Fruit fly (Drosophila melanogaster) whole organism: ENCODE results near the gene Krn.

ENCODE experiments used
- CG8478 ChIP-seq: fragments of >200 bp; optimal IDR thresholded peaks from 2 replicates; lab custom pipeline; 2018; ENCODE audit warnings: inconsistent platforms
- Dll ChIP-seq: fragments of >200 bp; optimal IDR thresholded peaks from 2 replicates; lab custom pipeline; 2017
- EcR ChIP-seq, 2 experiments: fragments of >200 bp; optimal IDR thresholded peaks; 2 replicates each; lab custom pipeline; 2017; ENCODE audit warnings: missing biosample characterization in 2 of 2, missing genetic modification characterization in 2 of 2, missing genetic modification reagents in 2 of 2
- pan ChIP-seq: fragments of >200 bp; optimal IDR thresholded peaks from 2 replicates; lab custom pipeline; 2017
- psq ChIP-seq: fragments of >200 bp; optimal IDR thresholded peaks from 2 replicates; lab custom pipeline; 2017
- usp ChIP-seq: fragments of >200 bp; optimal IDR thresholded peaks from 2 replicates; lab custom pipeline; 2017; ENCODE audit warnings: missing biosample characterization, missing genetic modification characterization, mixed read lengths

Krn gene

dm6 chr3L:17644906-17645244, 9.2 kb downstream of the Krn start, which contains the start of gene Pep:
Pep (minus strand) TSS chr3L:17645036.
- no peak for TF ChIP-seq EcR (GFP tag; optimal IDR thresholded peaks at IDR 0.05; lab: Kevin White, UChicago)
- no peak for TF ChIP-seq CG8478
- no peak for TF ChIP-seq Dll (lab: Kevin White, UChicago)
- TF ChIP-seq pan (lab: Kevin White, UChicago) = no peak
- TF ChIP-seq usp = no peak
- no peak for TF ChIP-seq psq (lab: Kevin White, UChicago)

dm6 chr3L:17643985-17644905, 9.8 kb downstream of the Krn start:
- TF ChIP-seq pan (lab: Kevin White, UChicago) (no peak), EcR (GFP tag; optimal IDR thresholded peaks at IDR 0.05; lab: Kevin White, UChicago) (no peak), CG8478 (no peak), psq (lab: Kevin White, UChicago) (no peak), Dll (lab: Kevin White, UChicago) (no peak), usp (no peak)

- TF ChIP-seq usp (no peak), psq (lab: Kevin White, UChicago) (no peak), EcR (GFP tag; optimal IDR thresholded peaks at IDR 0.05; lab: Kevin White, UChicago) (no peak), Dll (lab: Kevin White, UChicago) (no peak), CG8478 (no peak), pan (lab: Kevin White, UChicago) (no peak)
These were observed 12.1 kb downstream of the Krn start for dm6 chr3L:17642017-17642416.

dm6 chr3L:17638649-17639048, 15.4 kb downstream of the Krn start:
- TF ChIP-seq pan (lab: Kevin White, UChicago) = no peak
- TF ChIP-seq CG8478 = no peak
- TF ChIP-seq usp = no peak
- no peak for TF ChIP-seq EcR (GFP tag; optimal IDR thresholded peaks at IDR 0.05; lab: Kevin White, UChicago)
- no peak for TF ChIP-seq Dll (lab: Kevin White, UChicago)
- no peak for TF ChIP-seq psq (lab: Kevin White, UChicago)

- TF ChIP-seq EcR (GFP tag; optimal IDR thresholded peaks at IDR 0.05; lab: Kevin White, UChicago) (no peak), pan (lab: Kevin White, UChicago) (no peak), psq (lab: Kevin White, UChicago) (no peak), CG8478 (no peak), usp (no peak), Dll (lab: Kevin White, UChicago) (no peak)
These were observed 16.3 kb downstream of the Krn start for dm6 chr3L:17637809-17638208.

dm6 chr3L:17633142-17633541, 20.9 kb downstream of the Krn start, which contains the start of gene CG7497:
CG7497 (plus strand) TSS chr3L:17633449.
- no peak for TF ChIP-seq CG8478

- TF ChIP-seq pan (lab: Kevin White, UChicago) = no peak
- TF ChIP-seq usp = no peak
These were observed 22.8 kb downstream of the Krn start for dm6 chr3L:17631247-17631646.

dm6 chr3L:17625574-17626128, 28.4 kb downstream of the Krn start:
- no peak for TF ChIP-seq Dll (lab: Kevin White, UChicago)
- TF ChIP-seq CG8478 = no peak
- no peak for TF ChIP-seq psq (lab: Kevin White, UChicago)
- TF ChIP-seq EcR (GFP tag; optimal IDR thresholded peaks at IDR 0.05; lab: Kevin White, UChicago) = no peak
- TF ChIP-seq pan (lab: Kevin White, UChicago) = no peak
- TF ChIP-seq usp = no peak

- TF ChIP-seq pan (lab: Kevin White, UChicago) (no peak), psq (lab: Kevin White, UChicago) (no peak)
These were observed 29.1 kb downstream of the Krn start for dm6 chr3L:17625014-17625413.

dm6 chr3L:17624208-17624826, 29.8 kb downstream of the Krn start:
- TF ChIP-seq Dll (lab: Kevin White, UChicago) = no peak
- TF ChIP-seq CG8478 = no peak
- no peak for TF ChIP-seq pan (lab: Kevin White, UChicago)
- no peak for TF ChIP-seq usp
- no peak for TF ChIP-seq psq (lab: Kevin White, UChicago)
- TF ChIP-seq EcR (GFP tag; optimal IDR thresholded peaks at IDR 0.05; lab: Kevin White, UChicago) = no peak

- TF ChIP-seq Dll (lab: Kevin White, UChicago) (no peak), EcR (GFP tag; optimal IDR thresholded peaks at IDR 0.05; lab: Kevin White, UChicago) (no peak), psq (lab: Kevin White, UChicago) (no peak), usp (no peak), pan (lab: Kevin White, UChicago) (no peak), CG8478 (no peak)
These were observed 31.1 kb downstream of the Krn start for dm6 chr3L:17622935-17623334.

dm6 chr3L:17622081-17622850, 31.8 kb downstream of the Krn start:
- TF ChIP-seq psq (lab: Kevin White, UChicago) (no peak), CG8478 (no peak), EcR (GFP tag; optimal IDR thresholded peaks at IDR 0.05; lab: Kevin White, UChicago) (no peak), pan (lab: Kevin White, UChicago) (no peak), usp (no peak), Dll (lab: Kevin White, UChicago) (no peak)
